Fruit fly (Drosophila melanogaster) whole organism, embryonic: ENCODE measurements around the gene e.

Source experiments
- Aef1 ChIP-seq: fragments of 200-800 bp; sonication (Bioruptor generic); IDR thresholded peaks from 3 replicates; pipeline ENCODE4 v1.3.6; 2022; ENCODE audit warnings: missing biosample characterization, missing genetic modification characterization
- B-H1 ChIP-seq: fragments of 200-800 bp; sonication (Bioruptor generic); IDR thresholded peaks from 3 replicates; pipeline ENCODE4 v1.3.6; 2022; ENCODE audit warnings: missing biosample characterization, missing genetic modification characterization
- CG1024 ChIP-seq: fragments of 200-800 bp; sonication (Bioruptor generic); IDR thresholded peaks from 2 replicates; pipeline ENCODE4 v1.3.6; 2022; ENCODE audit warnings: missing biosample characterization, missing genetic modification characterization
- CG11247 ChIP-seq: fragments of 200-800 bp; sonication (Bioruptor generic); IDR thresholded peaks from 2 replicates; pipeline ENCODE4 v1.3.6; 2022; ENCODE audit warnings: missing biosample characterization, missing genetic modification characterization
- CG12659 ChIP-seq: fragments of 200-800 bp; sonication (Bioruptor generic); optimal IDR thresholded peaks from 3 replicates; lab custom pipeline; 2017; ENCODE audit warnings: mild to moderate bottlenecking, missing biosample characterization, missing genetic modification reagents, missing genetic modification characterization
- CG13424 ChIP-seq: fragments of 200-800 bp; sonication (Bioruptor generic); optimal IDR thresholded peaks from 2 replicates; lab custom pipeline; 2019; ENCODE audit warnings: missing biosample characterization, mild to moderate bottlenecking, missing genetic modification characterization, moderate library complexity
- CG17829 ChIP-seq: fragments of 200-800 bp; optimal IDR thresholded peaks from 2 replicates; lab custom pipeline; 2019; ENCODE audit warnings: missing biosample characterization, mild to moderate bottlenecking, missing genetic modification characterization, moderate library complexity
- CG18764 ChIP-seq: fragments of 200-800 bp; sonication (Bioruptor generic); optimal IDR thresholded peaks from 3 replicates; lab custom pipeline; 2016; ENCODE audit warnings: missing biosample characterization, missing genetic modification characterization
- CG2202 ChIP-seq: fragments of 200-800 bp; sonication (Bioruptor generic); optimal IDR thresholded peaks from 2 replicates; lab custom pipeline; 2018; ENCODE audit warnings: missing biosample characterization, mild to moderate bottlenecking, missing genetic modification characterization
- CG30431 ChIP-seq: fragments of 200-800 bp; sonication (Bioruptor generic); optimal IDR thresholded peaks from 2 replicates; lab custom pipeline; 2017; ENCODE audit warnings: missing biosample characterization, missing genetic modification characterization
- CG3065 ChIP-seq: fragments of 200-800 bp; sonication (Bioruptor generic); optimal IDR thresholded peaks from 2 replicates; lab custom pipeline; 2016; ENCODE audit warnings: missing biosample characterization, missing genetic modification characterization
- CG3281 ChIP-seq: fragments of 200-800 bp; sonication (Bioruptor generic); optimal IDR thresholded peaks from 3 replicates; lab custom pipeline; 2017; ENCODE audit warnings: missing biosample characterization, mild to moderate bottlenecking, missing genetic modification characterization
- CG3407 ChIP-seq: fragments of 200-800 bp; sonication (Bioruptor generic); optimal IDR thresholded peaks from 2 replicates; lab custom pipeline; 2018; ENCODE audit warnings: missing biosample characterization, mild to moderate bottlenecking, missing genetic modification characterization
- CG34376 ChIP-seq: fragments of 200-800 bp; sonication (Bioruptor generic); optimal IDR thresholded peaks from 2 replicates; lab custom pipeline; 2018; ENCODE audit warnings: missing biosample characterization, mild to moderate bottlenecking, missing genetic modification characterization
- CG5180 ChIP-seq: fragments of 200-800 bp; sonication (Bioruptor generic); optimal IDR thresholded peaks from 3 replicates; lab custom pipeline; 2017; ENCODE audit warnings: missing biosample characterization, missing genetic modification characterization, mild to moderate bottlenecking, moderate library complexity, missing genetic modification reagents
- CG7271 ChIP-seq: fragments of 200-800 bp; sonication (Bioruptor generic); optimal IDR thresholded peaks from 2 replicates; lab custom pipeline; 2018; ENCODE audit warnings: missing biosample characterization, mild to moderate bottlenecking, missing genetic modification characterization, moderate library complexity
- CG8478 ChIP-seq: fragments of >200 bp; optimal IDR thresholded peaks from 2 replicates; lab custom pipeline; 2018
- Dp ChIP-seq: fragments of 200-800 bp; sonication (Bioruptor generic); optimal IDR thresholded peaks from 2 replicates; lab custom pipeline; 2018; ENCODE audit warnings: missing biosample characterization, mild to moderate bottlenecking, missing genetic modification characterization, moderate library complexity
- Drgx ChIP-seq: fragments of 200-800 bp; sonication (Bioruptor generic); IDR thresholded peaks from 2 replicates; pipeline ENCODE4 v1.3.6; 2022; ENCODE audit warnings: missing biosample characterization, missing genetic modification characterization
- E2f1 ChIP-seq: fragments of 200-800 bp; sonication (Bioruptor generic); IDR thresholded peaks from 2 replicates; pipeline ENCODE4 v1.3.6; 2022; ENCODE audit warnings: missing biosample characterization, missing genetic modification characterization
- Ets65A ChIP-seq: fragments of 200-800 bp; sonication (Bioruptor generic); peaks from one replicate; lab custom pipeline; 2016; ENCODE audit warnings: missing biosample characterization, missing genetic modification characterization
- H2.0 ChIP-seq: fragments of 200-800 bp; sonication (Bioruptor generic); IDR thresholded peaks from 2 replicates; pipeline ENCODE4 v1.3.6; 2022; ENCODE audit warnings: missing biosample characterization, missing genetic modification characterization
- Hey ChIP-seq: fragments of 200-800 bp; sonication (Bioruptor generic); optimal IDR thresholded peaks from 3 replicates; lab custom pipeline; 2018; ENCODE audit warnings: missing biosample characterization, mild to moderate bottlenecking, missing genetic modification characterization
- Hr78 ChIP-seq, 2 experiments: fragments of 200-800 bp in 1 of 2; fragments of >200 bp in 1 of 2; sonication (Bioruptor generic) in 1 of 2; optimal IDR thresholded peaks; 2 replicates each; lab custom pipeline; 2017 to 2019; ENCODE audit warnings: missing biosample characterization in 2 of 2, missing genetic modification characterization in 2 of 2, mild to moderate bottlenecking in 1 of 2, moderate library complexity in 1 of 2
- MBD-R2 ChIP-seq: fragments of 200-800 bp; sonication (Bioruptor generic); IDR thresholded peaks from 2 replicates; pipeline ENCODE4 v1.3.6; 2022; ENCODE audit warnings: missing biosample characterization, missing genetic modification characterization
- NK7.1 ChIP-seq: fragments of 200-800 bp; sonication (Bioruptor generic); optimal IDR thresholded peaks from 3 replicates; lab custom pipeline; 2016; ENCODE audit warnings: missing biosample characterization, missing genetic modification characterization
- Nf-YB ChIP-seq: fragments of 200-800 bp; sonication (Bioruptor generic); optimal IDR thresholded peaks from 3 replicates; lab custom pipeline; 2019; ENCODE audit warnings: missing biosample characterization, mild to moderate bottlenecking, missing genetic modification characterization, moderate library complexity
- Pdp1 ChIP-seq, 2 experiments: fragments of 200-800 bp; sonication (Bioruptor generic); optimal IDR thresholded peaks; 3 replicates each; lab custom pipeline; 2016; ENCODE audit warnings: missing biosample characterization in 2 of 2, missing genetic modification characterization in 2 of 2, mild to moderate bottlenecking in 1 of 2, moderate library complexity in 1 of 2
- TFAM ChIP-seq: fragments of 200-800 bp; sonication (Bioruptor generic); optimal IDR thresholded peaks from 2 replicates; lab custom pipeline; 2017; ENCODE audit warnings: missing biosample characterization, missing genetic modification characterization, inconsistent platforms
- Usf ChIP-seq: fragments of 200-800 bp; sonication (Bioruptor generic); optimal IDR thresholded peaks from 2 replicates; lab custom pipeline; 2017; ENCODE audit warnings: missing genotype, missing biosample characterization, missing genetic modification characterization
- Vsx1 ChIP-seq: fragments of 200-800 bp; sonication (Bioruptor generic); optimal IDR thresholded peaks from 2 replicates; lab custom pipeline; 2017; ENCODE audit warnings: missing biosample characterization, mild to moderate bottlenecking, missing genetic modification characterization, missing genetic modification reagents
- disco-r ChIP-seq: fragments of 200-800 bp; sonication (Bioruptor generic); optimal IDR thresholded peaks from 2 replicates; lab custom pipeline; 2016; ENCODE audit warnings: missing biosample characterization, missing genetic modification characterization
- fd3F ChIP-seq: fragments of 200-800 bp; sonication (Bioruptor generic); optimal IDR thresholded peaks from 2 replicates; lab custom pipeline; 2018; ENCODE audit warnings: missing biosample characterization, mild to moderate bottlenecking, missing genetic modification characterization, moderate library complexity
- grn ChIP-seq: fragments of 200-800 bp; sonication (Bioruptor generic); optimal IDR thresholded peaks from 3 replicates; lab custom pipeline; 2017; ENCODE audit warnings: missing biosample characterization, missing genetic modification characterization
- gt ChIP-seq: fragments of 200-800 bp; sonication (Bioruptor generic); IDR thresholded peaks from 2 replicates; pipeline ENCODE4 v1.3.6; 2022; ENCODE audit warnings: missing biosample characterization, missing genetic modification characterization
- ken ChIP-seq: fragments of 200-800 bp; sonication (Bioruptor generic); IDR thresholded peaks from 3 replicates; pipeline ENCODE4 v1.3.6; 2022; ENCODE audit warnings: missing biosample characterization, missing genetic modification characterization
- lov ChIP-seq, 2 experiments: fragments of 200-800 bp in 1 of 2; fragments of >200 bp in 1 of 2; sonication (Bioruptor generic) in 1 of 2; IDR thresholded peaks in 1 of 2; optimal IDR thresholded peaks in 1 of 2; 2 replicates in 1 of 2; 3 replicates in 1 of 2; pipeline versions ENCODE4 v1.3.6 to Lab custom; 2017 to 2022; ENCODE audit warnings: missing biosample characterization in 1 of 2, missing genetic modification characterization in 1 of 2
- mirr ChIP-seq: fragments of 200-800 bp; sonication (Bioruptor generic); optimal IDR thresholded peaks from 3 replicates; lab custom pipeline; 2018; ENCODE audit warnings: missing biosample characterization, mild to moderate bottlenecking, missing genetic modification characterization
- nom ChIP-seq: fragments of 200-800 bp; sonication (Bioruptor generic); optimal IDR thresholded peaks from 2 replicates; lab custom pipeline; 2017; ENCODE audit warnings: missing biosample characterization, missing genetic modification characterization, mild to moderate bottlenecking, moderate library complexity, missing genetic modification reagents
- org-1 ChIP-seq: fragments of 200-800 bp; sonication (Bioruptor generic); optimal IDR thresholded peaks from 2 replicates; lab custom pipeline; 2017; ENCODE audit warnings: missing biosample characterization, missing genetic modification characterization
- p53 ChIP-seq: fragments of 200-800 bp; sonication (Bioruptor generic); optimal IDR thresholded peaks from 2 replicates; lab custom pipeline; 2016; ENCODE audit warnings: missing biosample characterization, missing genetic modification characterization
- prd ChIP-seq, 3 experiments: fragments of >200 bp in 2 of 3; fragments of 200-800 bp in 1 of 3; sonication (Bioruptor generic) in 1 of 3; optimal IDR thresholded peaks in 2 of 3; IDR thresholded peaks in 1 of 3; 2 replicates in 2 of 3; 3 replicates in 1 of 3; pipeline versions ENCODE4 v1.3.6 to Lab custom; 2017 to 2022; ENCODE audit warnings: missing biosample characterization in 1 of 3, missing genetic modification characterization in 1 of 3
- pum ChIP-seq: fragments of 200-800 bp; sonication (Bioruptor generic); optimal IDR thresholded peaks from 2 replicates; lab custom pipeline; 2016; ENCODE audit warnings: missing biosample characterization, missing genetic modification characterization
- slou ChIP-seq: fragments of 200-800 bp; sonication (Bioruptor generic); optimal IDR thresholded peaks from 3 replicates; lab custom pipeline; 2016; ENCODE audit warnings: missing biosample characterization, missing genetic modification characterization
- sob ChIP-seq: fragments of 200-800 bp; sonication (Bioruptor generic); IDR thresholded peaks from 2 replicates; pipeline ENCODE4 v1.3.6; 2022; ENCODE audit warnings: missing biosample characterization, missing genetic modification characterization
- tgo ChIP-seq: fragments of 200-800 bp; sonication (Bioruptor generic); IDR thresholded peaks from 3 replicates; pipeline ENCODE4 v1.3.6; 2022; ENCODE audit warnings: missing biosample characterization, missing genetic modification characterization
- toy ChIP-seq: fragments of 200-800 bp; sonication (Bioruptor generic); IDR thresholded peaks from 2 replicates; pipeline ENCODE4 v1.3.6; 2022; ENCODE audit warnings: missing biosample characterization, missing genetic modification characterization
- twi ChIP-seq: fragments of 200-800 bp; optimal IDR thresholded peaks from 2 replicates; lab custom pipeline; 2019; ENCODE audit warnings: missing biosample characterization, mild to moderate bottlenecking, missing genetic modification characterization, moderate library complexity
- yki ChIP-seq: fragments of >200 bp; optimal IDR thresholded peaks from 3 replicates; lab custom pipeline; 2018
- zen ChIP-seq: fragments of 200-800 bp; sonication (Bioruptor generic); optimal IDR thresholded peaks from 3 replicates; lab custom pipeline; 2018; ENCODE audit warnings: missing biosample characterization, mild to moderate bottlenecking, missing genetic modification characterization, moderate library complexity

Gene e

DNA sequence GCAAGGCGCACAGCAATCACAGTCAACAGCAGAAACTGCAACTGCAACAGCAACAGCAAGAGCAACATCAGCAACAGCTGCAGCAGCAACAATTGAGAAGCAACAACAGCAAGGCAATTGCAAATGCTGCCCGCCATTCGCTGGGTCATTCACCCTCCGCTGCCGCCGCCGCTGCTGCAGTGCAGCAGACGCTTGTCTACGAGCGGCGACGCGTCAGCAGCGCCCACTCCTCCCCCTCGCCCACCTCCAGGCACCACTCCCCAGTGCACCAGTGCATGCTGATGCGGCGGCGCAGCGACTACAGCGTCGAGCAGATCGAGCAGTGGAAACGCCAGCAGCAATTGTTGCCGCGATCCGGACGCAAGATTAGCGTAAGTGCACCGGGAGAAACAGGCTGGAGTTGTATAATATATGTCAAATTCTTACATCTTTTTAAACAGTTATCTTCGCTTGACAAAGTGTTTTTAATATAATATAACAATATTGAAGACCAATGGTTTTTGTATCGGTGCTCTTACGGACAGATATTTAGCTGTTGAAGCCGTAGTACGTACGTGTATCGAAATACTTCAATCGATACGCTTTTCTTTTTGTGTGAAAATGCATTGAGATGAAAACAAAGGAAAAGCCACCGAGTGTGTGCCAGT lies 31.2 kb downstream of the e start (continued):
- TF ChIP-seq lov (optimal IDR thresholded peaks at IDR 0.05; lab: Kevin White, UChicago) = no peak
- peak; percentile 61; the same call in 1 of the 3 replicates for TF ChIP-seq lov (GFP tag; IDR thresholded peaks at IDR 0.05; lab: Robert Waterston, UW)
- no peak for TF ChIP-seq slou (GFP tag; lab: Kevin White, UChicago)
- no peak for TF ChIP-seq prd (optimal IDR thresholded peaks at IDR 0.05; lab: Kevin White, UChicago)
- TF ChIP-seq prd (GFP tag; IDR thresholded peaks at IDR 0.05; lab: Robert Waterston, UW) = peak; percentile 21; the same call in 1 of the 3 replicates
- peak; percentile 36 for TF ChIP-seq grn (GFP tag; lab: Kevin White, UChicago)
- TF ChIP-seq CG34376 (GFP tag; lab: Kevin White, UChicago) = no peak
- peak; percentile 32 for TF ChIP-seq CG5180 (GFP tag; lab: Kevin White, UChicago)
- no peak for TF ChIP-seq TFAM (GFP tag; lab: Kevin White, UChicago)
- 0 out of 2 replicates have a peak, but pooled peaks have one; percentile 48 for TF ChIP-seq gt (GFP tag; lab: Robert Waterston, UW)
- peak; percentile 75 for TF ChIP-seq ken (GFP tag; lab: Robert Waterston, UW)
- TF ChIP-seq pum (GFP tag; lab: Kevin White, UChicago) = no peak
- no peak for TF ChIP-seq Hey (tag; lab: Kevin White, UChicago)
- no peak for TF ChIP-seq CG30431 (GFP tag; lab: Kevin White, UChicago)
- TF ChIP-seq p53 (GFP tag; lab: Kevin White, UChicago) = no peak
- TF ChIP-seq CG12659 (GFP tag; lab: Kevin White, UChicago) = peak; percentile 24
- TF ChIP-seq toy (GFP tag; lab: Robert Waterston, UW) = no peak
- TF ChIP-seq tgo (GFP tag; lab: Robert Waterston, UW) = no peak
- no peak for TF ChIP-seq org-1 (GFP tag; lab: Kevin White, UChicago)
- no peak for TF ChIP-seq CG2202
- no peak for TF ChIP-seq CG3281 (GFP tag; lab: Kevin White, UChicago)
- TF ChIP-seq yki (lab: Kevin White, UChicago) = no peak
- no peak for TF ChIP-seq zen
- peak; percentile 13 for TF ChIP-seq Vsx1 (GFP tag; lab: Kevin White, UChicago)
- peak; percentile 43; the same call in 1 of the 2 replicates for TF ChIP-seq E2f1 (GFP tag; lab: Robert Waterston, UW)
- no peak for TF ChIP-seq CG8478
- TF ChIP-seq Nf-YB (GFP tag; lab: Kevin White, UChicago) = no peak
- TF ChIP-seq B-H1 (GFP tag; lab: Robert Waterston, UW) = peak; percentile 18; the same call in 1 of the 3 replicates
- TF ChIP-seq fd3F (GFP tag; lab: Kevin White, UChicago) = no peak
- TF ChIP-seq CG3407 (GFP tag; lab: Kevin White, UChicago) = peak; percentile 3
- TF ChIP-seq mirr (GFP tag; lab: Kevin White, UChicago) = no peak
- TF ChIP-seq CG11247 (GFP tag; lab: Robert Waterston, UW) = no peak
- no peak for TF ChIP-seq CG1024 (GFP tag; lab: Robert Waterston, UW)
- TF ChIP-seq Dp (GFP tag; lab: Kevin White, UChicago) = no peak
- TF ChIP-seq Ets65A (GFP tag; lab: Kevin White, UChicago) = no peak
- no peak for TF ChIP-seq CG13424 (tag; lab: Kevin White, UChicago)
- TF ChIP-seq Hr78 (GFP tag; optimal IDR thresholded peaks at IDR 0.05; lab: Kevin White, UChicago) = no peak
- no peak for TF ChIP-seq twi (tag; lab: Kevin White, UChicago)
- TF ChIP-seq Aef1 (GFP tag; lab: Robert Waterston, UW) = peak; percentile 19; the same call in 1 of the 3 replicates
- TF ChIP-seq Usf (GFP tag; lab: Kevin White, UChicago) = no peak
- peak; percentile 35 for TF ChIP-seq CG17829 (tag; lab: Kevin White, UChicago)
- no peak for TF ChIP-seq MBD-R2 (GFP tag; lab: Robert Waterston, UW)
- no peak for TF ChIP-seq disco-r
- TF ChIP-seq nom = no peak
- no peak for TF ChIP-seq CG18764 (GFP tag; lab: Kevin White, UChicago)
- TF ChIP-seq H2.0 (GFP tag; lab: Robert Waterston, UW) = no peak
- TF ChIP-seq CG7271 (tag; lab: Kevin White, UChicago) = no peak
- TF ChIP-seq Pdp1 (GFP tag; optimal IDR thresholded peaks at IDR 0.05; lab: Kevin White, UChicago) = peak in 1 of 2 experiments; percentile 41
- no peak for TF ChIP-seq sob (GFP tag; lab: Robert Waterston, UW)
- TF ChIP-seq Drgx = peak; percentile 90
- TF ChIP-seq NK7.1 = no peak
- TF ChIP-seq CG3065 (GFP tag; lab: Kevin White, UChicago) = no peak
